Fruit fly (Drosophila melanogaster): Measurements from ENCODE around the gene ort.

dm6 chr3R:19609925-19610324, 49.6 kb upstream of the ort start, which contains the start of gene CG17752:
- TF ChIP-seq CG10209 (GFP tag; optimal IDR thresholded peaks at IDR 0.05) (no peak), pzg (GFP tag; optimal IDR thresholded peaks at IDR 0.05) (no peak), tgo (GFP tag; IDR thresholded peaks at IDR 0.05) (no peak)
